Worm (Caenorhabditis elegans): Measurements from ENCODE around the gene srbc-17.
A peak's percentile ranks its signal among the peaks of the same experiment; 100 is the strongest.

- no peak for TF ChIP-seq lin-15B (tag; optimal IDR thresholded peaks at IDR 0.05)
- TF ChIP-seq egl-27 (tag; optimal IDR thresholded peaks at IDR 0.05): no peak
- no peak for TF ChIP-seq unc-39 (tag; optimal IDR thresholded peaks at IDR 0.05)
- TF ChIP-seq mdl-1 (tag; optimal IDR thresholded peaks at IDR 0.05): no peak
- TF ChIP-seq pqm-1 (tag; optimal IDR thresholded peaks at IDR 0.05): no peak
- TF ChIP-seq ceh-28 (tag; optimal IDR thresholded peaks at IDR 0.05): no peak
- TF ChIP-seq ztf-11 (tag; optimal IDR thresholded peaks at IDR 0.05): no peak
- TF ChIP-seq fkh-10 (GFP tag; optimal IDR thresholded peaks at IDR 0.05): peak; percentile 27
- TF ChIP-seq pha-4 (tag; optimal IDR thresholded peaks at IDR 0.05): no peak
- no peak for TF ChIP-seq aly-2 (tag; optimal IDR thresholded peaks at IDR 0.05)
- TF ChIP-seq elt-2 (tag; optimal IDR thresholded peaks at IDR 0.05): peak; percentile 11
- TF ChIP-seq lin-39 (tag; optimal IDR thresholded peaks at IDR 0.05): peak; percentile 39
These were observed 42.2 kb upstream of the srbc-17 start for ce11 chrV:2135323-2135722.
